Worm (Caenorhabditis elegans): Measurements from ENCODE around the gene Y67A10A.11.

Y67A10A.11 gene

ce11 chrIV:14326694-14327298 is 13.0 kb upstream of the Y67A10A.11 start:
- TF ChIP-seq hmg-4 (GFP tag; optimal IDR thresholded peaks at IDR 0.05) = peak; percentile 66
- no peak for TF ChIP-seq sea-1 (GFP tag; conservative IDR thresholded peaks at IDR 0.05)

ce11 chrIV:14334359-14334758 is 5.4 kb upstream of the Y67A10A.11 start, which contains the start of gene Y67A10A.3:
TSS of gene Y67A10A.3 (minus strand) at chrIV:14334459.
- TF ChIP-seq aly-1 (tag; optimal IDR thresholded peaks at IDR 0.05) (no peak), ceh-13 (GFP tag; optimal IDR thresholded peaks at IDR 0.05) (no peak), ama-1 (optimal IDR thresholded peaks at IDR 0.05) (no peak), pes-1 (GFP tag; IDR thresholded peaks at IDR 0.05) (no peak), hmbx-1 (tag; optimal IDR thresholded peaks at IDR 0.05) (no peak)

- TF ChIP-seq ceh-13 (GFP tag; optimal IDR thresholded peaks at IDR 0.05) = no peak
Observed at ce11 chrIV:14335768-14336167, 4.0 kb upstream of the Y67A10A.11 start.

ce11 chrIV:14337757-14338156 is 2.0 kb upstream of the Y67A10A.11 start, which contains the start of gene Y67A10A.2:
TSS of gene Y67A10A.2 (plus strand) at chrIV:14338057.
- TF ChIP-seq ets-7 (tag; optimal IDR thresholded peaks at IDR 0.05) = no peak
- no peak for TF ChIP-seq hnd-1 (tag; optimal IDR thresholded peaks at IDR 0.05)
- no peak for TF ChIP-seq tra-4 (tag; optimal IDR thresholded peaks at IDR 0.05)
- no peak for TF ChIP-seq aly-1 (tag; optimal IDR thresholded peaks at IDR 0.05)
- no peak for TF ChIP-seq hmg-4 (GFP tag; optimal IDR thresholded peaks at IDR 0.05)
- TF ChIP-seq pes-1 (GFP tag; IDR thresholded peaks at IDR 0.05) = no peak
- no peak for TF ChIP-seq hmbx-1 (tag; optimal IDR thresholded peaks at IDR 0.05)
- no peak for TF ChIP-seq ceh-36 (tag; optimal IDR thresholded peaks at IDR 0.05)
- TF ChIP-seq tbx-37 (GFP tag; conservative IDR thresholded peaks at IDR 0.05) = no peak

ce11 chrIV:14343756-14344155 is 4.0 kb downstream of the Y67A10A.11 start, which contains the start of gene srlf-28:
TSS of gene srlf-28 (minus strand) at chrIV:14343856.
- TF ChIP-seq sea-1 (GFP tag; conservative IDR thresholded peaks at IDR 0.05) = no peak
- no peak for TF ChIP-seq F13C5.2 (tag; optimal IDR thresholded peaks at IDR 0.05)
- TF ChIP-seq aly-1 (tag; optimal IDR thresholded peaks at IDR 0.05) = no peak
- no peak for TF ChIP-seq tra-4 (tag; optimal IDR thresholded peaks at IDR 0.05)
- TF ChIP-seq flt-1 (GFP tag; IDR thresholded peaks at IDR 0.05) = no peak
- TF ChIP-seq tbx-11 (GFP tag; IDR thresholded peaks at IDR 0.05) = no peak
- no peak for TF ChIP-seq scrt-1 (GFP tag; IDR thresholded peaks at IDR 0.05)
- no peak for TF ChIP-seq ceh-13 (GFP tag; optimal IDR thresholded peaks at IDR 0.05)
- no peak for TF ChIP-seq tbx-37 (GFP tag; conservative IDR thresholded peaks at IDR 0.05)
- TF ChIP-seq pes-1 (GFP tag; IDR thresholded peaks at IDR 0.05) = no peak
- TF ChIP-seq hnd-1 (tag; optimal IDR thresholded peaks at IDR 0.05) = no peak

- TF ChIP-seq sea-1 (GFP tag; conservative IDR thresholded peaks at IDR 0.05) = no peak
- TF ChIP-seq flt-1 (GFP tag; IDR thresholded peaks at IDR 0.05) = no peak
- TF ChIP-seq B0310.2 (tag; optimal IDR thresholded peaks at IDR 0.05) = no peak
- TF ChIP-seq aly-1 (tag; optimal IDR thresholded peaks at IDR 0.05) = no peak
- no peak for TF ChIP-seq pes-1 (GFP tag; IDR thresholded peaks at IDR 0.05)
- no peak for TF ChIP-seq tbx-11 (GFP tag; IDR thresholded peaks at IDR 0.05)
- no peak for TF ChIP-seq tra-4 (tag; optimal IDR thresholded peaks at IDR 0.05)
- TF ChIP-seq ceh-36 (tag; optimal IDR thresholded peaks at IDR 0.05) = no peak
- no peak for TF ChIP-seq hmbx-1 (tag; optimal IDR thresholded peaks at IDR 0.05)
- no peak for TF ChIP-seq scrt-1 (GFP tag; IDR thresholded peaks at IDR 0.05)
- no peak for TF ChIP-seq ceh-13 (GFP tag; optimal IDR thresholded peaks at IDR 0.05)
- TF ChIP-seq tbx-37 (GFP tag; conservative IDR thresholded peaks at IDR 0.05) = no peak
- no peak for TF ChIP-seq ama-1 (optimal IDR thresholded peaks at IDR 0.05)
- no peak for TF ChIP-seq hnd-1 (tag; optimal IDR thresholded peaks at IDR 0.05)
- no peak for TF ChIP-seq hmg-4 (GFP tag; optimal IDR thresholded peaks at IDR 0.05)
- no peak for TF ChIP-seq F13C5.2 (tag; optimal IDR thresholded peaks at IDR 0.05)
- no peak for TF ChIP-seq ets-7 (tag; optimal IDR thresholded peaks at IDR 0.05)
Observed at ce11 chrIV:14350651-14351050, 10.9 kb downstream of the Y67A10A.11 start, which contains the start of gene oac-56. TSS of gene oac-56 (minus strand) at chrIV:14350751.

ce11 chrIV:14356120-14356519 is 16.4 kb downstream of the Y67A10A.11 start:
- TF ChIP-seq tbx-37 (GFP tag; conservative IDR thresholded peaks at IDR 0.05) (no peak), B0310.2 (tag; optimal IDR thresholded peaks at IDR 0.05) (no peak), scrt-1 (GFP tag; IDR thresholded peaks at IDR 0.05) (no peak), tra-4 (tag; optimal IDR thresholded peaks at IDR 0.05) (no peak), aly-1 (tag; optimal IDR thresholded peaks at IDR 0.05) (no peak), pes-1 (GFP tag; IDR thresholded peaks at IDR 0.05) (no peak), ceh-36 (tag; optimal IDR thresholded peaks at IDR 0.05) (no peak), hnd-1 (tag; optimal IDR thresholded peaks at IDR 0.05) (no peak), F13C5.2 (tag; optimal IDR thresholded peaks at IDR 0.05) (no peak), flt-1 (GFP tag; IDR thresholded peaks at IDR 0.05) (no peak), ama-1 (optimal IDR thresholded peaks at IDR 0.05) (no peak), sea-1 (GFP tag; conservative IDR thresholded peaks at IDR 0.05) (no peak)

- TF ChIP-seq ets-7 (tag; optimal IDR thresholded peaks at IDR 0.05) = no peak
Observed at ce11 chrIV:14361189-14361588, 21.4 kb downstream of the Y67A10A.11 start, which contains the start of gene ssu-2. TSS of gene ssu-2 (plus strand) at chrIV:14361247.

- no peak for TF ChIP-seq ceh-36 (tag; optimal IDR thresholded peaks at IDR 0.05)
- no peak for TF ChIP-seq sea-1 (GFP tag; conservative IDR thresholded peaks at IDR 0.05)
- TF ChIP-seq tra-4 (tag; optimal IDR thresholded peaks at IDR 0.05) = no peak
- TF ChIP-seq aly-1 (tag; optimal IDR thresholded peaks at IDR 0.05) = no peak
- no peak for TF ChIP-seq ceh-13 (GFP tag; optimal IDR thresholded peaks at IDR 0.05)
- no peak for TF ChIP-seq flt-1 (GFP tag; IDR thresholded peaks at IDR 0.05)
- TF ChIP-seq scrt-1 (GFP tag; IDR thresholded peaks at IDR 0.05) = no peak
Observed at ce11 chrIV:14365837-14366378, 26.2 kb downstream of the Y67A10A.11 start.

Data from whole organism, early embryonic.